Fruit fly (Drosophila melanogaster) ovary, adult (tissue): ENCODE data around the gene CG31321.
A peak's percentile ranks its signal among the peaks of the same experiment; 100 is the strongest.

Experiments used
- CG17801 ChIP-seq: fragments of 200-800 bp; optimal IDR thresholded peaks from 2 replicates; lab custom pipeline; 2019; ENCODE audit warnings: missing biosample characterization, mild to moderate bottlenecking, missing genetic modification characterization, moderate library complexity; ENCODE audit not compliant: partially characterized antibody

CG31321 gene

dm6 chr3R:14307972-14308673 lies 2.0 kb upstream of the CG31321 start:
- TF ChIP-seq CG17801 (GFP tag; lab: Kevin White, UChicago) = no peak

- no peak for TF ChIP-seq CG17801 (GFP tag; lab: Kevin White, UChicago)
Measured at dm6 chr3R:14308801-14309217, 1.4 kb upstream of the CG31321 start, which contains the start of gene Polr2I. Gene Polr2I (plus strand): TSS chr3R:14309089.

- TF ChIP-seq CG17801 (GFP tag; lab: Kevin White, UChicago) = no peak
Measured at dm6 chr3R:14311027-14311426, 865 bp downstream of the CG31321 start.

dm6 chr3R:14314554-14314953 lies 4.4 kb downstream of the CG31321 start, which contains the start of gene Crz:
Gene Crz (plus strand): TSS chr3R:14314854.
- TF ChIP-seq CG17801 (GFP tag; lab: Kevin White, UChicago) = no peak

- TF ChIP-seq CG17801 (GFP tag; lab: Kevin White, UChicago) = peak; percentile 81
Measured at dm6 chr3R:14315912-14316444, 5.8 kb downstream of the CG31321 start, which contains the start of gene Set8. Gene Set8 (plus strand): TSS chr3R:14316038.

- TF ChIP-seq CG17801 (GFP tag; lab: Kevin White, UChicago) = peak; percentile 18
Measured at dm6 chr3R:14326250-14327112, 16.3 kb downstream of the CG31321 start, which contains the start of the genes Afti and ATPsynE. Gene Afti (minus strand): TSS chr3R:14326689. Gene ATPsynE (plus strand): TSS chr3R:14326947.

- TF ChIP-seq CG17801 (GFP tag; lab: Kevin White, UChicago) = no peak
Measured at dm6 chr3R:14327113-14327466, 16.9 kb downstream of the CG31321 start.

dm6 chr3R:14327472-14328104 lies 17.4 kb downstream of the CG31321 start, which contains the start of gene spn-B:
Gene spn-B (plus strand): TSS chr3R:14328051.
- peak; percentile 85 for TF ChIP-seq CG17801 (GFP tag; lab: Kevin White, UChicago)

- TF ChIP-seq CG17801 (GFP tag; lab: Kevin White, UChicago) = no peak
Measured at dm6 chr3R:14329549-14329948, 19.4 kb downstream of the CG31321 start.

- no peak for TF ChIP-seq CG17801 (GFP tag; lab: Kevin White, UChicago)
Measured at dm6 chr3R:14330654-14331053, 20.5 kb downstream of the CG31321 start.

dm6 chr3R:14331474-14331873 lies 21.3 kb downstream of the CG31321 start:
- TF ChIP-seq CG17801 (GFP tag; lab: Kevin White, UChicago) = no peak

- TF ChIP-seq CG17801 (GFP tag; lab: Kevin White, UChicago) = no peak
Measured at dm6 chr3R:14332735-14333134, 22.6 kb downstream of the CG31321 start.

- no peak for TF ChIP-seq CG17801 (GFP tag; lab: Kevin White, UChicago)
Measured at dm6 chr3R:14335504-14335903, 25.3 kb downstream of the CG31321 start.

- TF ChIP-seq CG17801 (GFP tag; lab: Kevin White, UChicago) = no peak
Measured at dm6 chr3R:14344767-14345166, 34.6 kb downstream of the CG31321 start.
